Worm (Caenorhabditis elegans) whole organism, L4/young adult: Measurements from ENCODE around the gene Y37A1B.4.

Source experiments
- W03F9.2 ChIP-seq: fragments of 150-350 bp; optimal IDR thresholded peaks from 2 replicates; lab custom pipeline; 2014; ENCODE audit warnings: missing biosample characterization, missing genetic modification characterization
- him-1 ChIP-seq: sonication (generic microtip); optimal IDR thresholded peaks from 2 replicates; lab custom pipeline; 2016; ENCODE audit warnings: missing genotype, missing genetic modification reagents, missing genetic modification characterization, missing compliant biosample characterization

ce11 chrIV:14083505-14083904 lies 23.0 kb upstream of the Y37A1B.4 start, which contains the start of gene F52B11.2:
- TF ChIP-seq him-1 (tag; lab: Kevin White, UChicago) (no peak), W03F9.2 (tag; lab: Kevin White, UChicago) (no peak)
